Fruit fly (Drosophila melanogaster): ENCODE data around the gene CG32811.

The CG32811 gene

dm6 chrX:1286868-1287835 is 11.0 kb downstream of the CG32811 start, which contains the start of gene CG32812:
Gene CG32812, plus strand, starts transcription at chrX:1287290.
- no peak for TF ChIP-seq CG17801 (GFP tag; optimal IDR thresholded peaks at IDR 0.05; ENCODE audit: partially characterized antibody)

- no peak for TF ChIP-seq CG17801 (GFP tag; optimal IDR thresholded peaks at IDR 0.05; ENCODE audit: partially characterized antibody)
Observed at dm6 chrX:1286136-1286535, 12.1 kb downstream of the CG32811 start.

- TF ChIP-seq CG17801 (GFP tag; optimal IDR thresholded peaks at IDR 0.05; ENCODE audit: partially characterized antibody), result no peak
Observed at dm6 chrX:1285273-1285672, 12.9 kb downstream of the CG32811 start.

dm6 chrX:1284238-1284637 is 13.9 kb downstream of the CG32811 start:
- no peak for TF ChIP-seq CG17801 (GFP tag; optimal IDR thresholded peaks at IDR 0.05; ENCODE audit: partially characterized antibody)

- TF ChIP-seq CG17801 (GFP tag; optimal IDR thresholded peaks at IDR 0.05; ENCODE audit: partially characterized antibody), result no peak
Observed at dm6 chrX:1282953-1283568, 15.1 kb downstream of the CG32811 start.

- TF ChIP-seq CG17801 (GFP tag; optimal IDR thresholded peaks at IDR 0.05; ENCODE audit: partially characterized antibody), result no peak
Observed at dm6 chrX:1282433-1282832, 15.8 kb downstream of the CG32811 start.

dm6 chrX:1278825-1279643 is 19.2 kb downstream of the CG32811 start:
- TF ChIP-seq CG17801 (GFP tag; optimal IDR thresholded peaks at IDR 0.05; ENCODE audit: partially characterized antibody), result no peak

dm6 chrX:1277528-1277883 is 20.7 kb downstream of the CG32811 start:
- TF ChIP-seq CG17801 (GFP tag; optimal IDR thresholded peaks at IDR 0.05; ENCODE audit: partially characterized antibody), result no peak

dm6 chrX:1276757-1277527 is 21.2 kb downstream of the CG32811 start:
- no peak for TF ChIP-seq CG17801 (GFP tag; optimal IDR thresholded peaks at IDR 0.05; ENCODE audit: partially characterized antibody)

- TF ChIP-seq CG17801 (GFP tag; optimal IDR thresholded peaks at IDR 0.05; ENCODE audit: partially characterized antibody), result peak; percentile 12
Observed at dm6 chrX:1276047-1276756, 22.0 kb downstream of the CG32811 start.

- TF ChIP-seq CG17801 (GFP tag; optimal IDR thresholded peaks at IDR 0.05; ENCODE audit: partially characterized antibody), result peak; percentile 70
Observed at dm6 chrX:1275018-1275820, 23.0 kb downstream of the CG32811 start, which contains the start of gene Atf3. Gene Atf3, minus strand, starts transcription at chrX:1275284.

dm6 chrX:1272848-1273247 is 25.3 kb downstream of the CG32811 start:
- no peak for TF ChIP-seq CG17801 (GFP tag; optimal IDR thresholded peaks at IDR 0.05; ENCODE audit: partially characterized antibody)

dm6 chrX:1271080-1271479 is 27.1 kb downstream of the CG32811 start:
- peak; percentile 99 for TF ChIP-seq CG17801 (GFP tag; optimal IDR thresholded peaks at IDR 0.05; ENCODE audit: partially characterized antibody)
